Fruit fly (Drosophila melanogaster): ENCODE measurements around the gene CG16952.

CG16952 gene

DNA sequence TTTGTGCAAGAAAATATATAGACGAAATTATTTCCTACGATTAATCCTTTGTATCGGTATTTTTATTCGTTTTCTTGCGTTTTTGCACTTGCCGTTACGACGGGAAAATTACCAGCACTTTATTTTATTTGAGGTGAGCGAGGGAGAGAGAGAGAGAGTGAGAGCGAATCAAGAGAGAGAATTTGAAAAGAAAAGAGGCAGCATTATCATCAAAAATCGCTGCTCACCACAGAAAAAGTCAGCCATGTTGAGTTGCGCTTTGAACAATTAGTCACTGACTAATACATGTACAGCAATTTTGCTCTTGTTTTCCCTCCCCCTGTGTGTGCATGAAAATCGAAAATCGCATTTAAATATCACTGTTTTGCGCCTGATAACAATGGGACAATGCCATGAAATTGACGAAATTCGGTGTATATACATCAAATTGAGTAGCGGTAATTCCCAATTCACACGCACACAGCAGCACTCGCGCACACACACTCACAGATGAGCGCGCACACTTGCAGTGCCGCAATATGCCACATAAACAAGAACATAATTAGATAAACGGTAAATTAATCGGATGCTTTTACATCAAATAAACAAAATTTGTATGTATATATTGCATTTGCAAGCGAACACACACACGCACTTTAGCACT lies 35.3 kb upstream of the CG16952 start (continued):
- no peak for TF ChIP-seq rgr (GFP tag; optimal IDR thresholded peaks at IDR 0.05)
- no peak for TF ChIP-seq br (GFP tag; optimal IDR thresholded peaks at IDR 0.05)
- no peak for TF ChIP-seq Mio (GFP tag; optimal IDR thresholded peaks at IDR 0.05)
- TF ChIP-seq psq (GFP tag; optimal IDR thresholded peaks at IDR 0.05), result no peak
- TF ChIP-seq pan (optimal IDR thresholded peaks at IDR 0.05), result no peak
- TF ChIP-seq usp (GFP tag; optimal IDR thresholded peaks at IDR 0.05), result no peak
- TF ChIP-seq fru (GFP tag; optimal IDR thresholded peaks at IDR 0.05), result no peak
- TF ChIP-seq Sp1 (GFP tag; optimal IDR thresholded peaks at IDR 0.05), result no peak

DNA sequence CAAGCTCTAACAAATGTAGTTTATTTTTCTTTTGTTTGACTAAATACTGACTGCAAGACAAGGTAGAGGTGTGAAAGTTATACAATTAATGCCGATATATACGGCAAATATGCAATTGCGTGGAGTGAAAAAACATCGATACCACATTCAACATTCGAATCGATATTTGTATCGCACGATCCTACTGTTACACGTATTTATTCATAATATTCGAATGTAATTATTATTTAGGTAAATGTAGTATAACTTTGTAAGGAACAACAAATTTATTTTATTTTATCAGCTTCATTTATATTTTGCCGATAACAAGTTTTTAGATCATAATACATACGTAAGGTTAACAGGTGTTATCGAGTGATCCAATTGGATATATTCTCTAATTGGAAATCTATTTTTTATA lies 34.6 kb upstream of the CG16952 start, which contains the start of gene Chc:
TSS of gene Chc (minus strand) at position 98 of the 400 bp plus-strand sequence.
- TF ChIP-seq OdsH (GFP tag; optimal IDR thresholded peaks at IDR 0.05), result no peak
- no peak for TF ChIP-seq Sp1 (GFP tag; optimal IDR thresholded peaks at IDR 0.05)
- no peak for TF ChIP-seq dmrt93B (GFP tag; optimal IDR thresholded peaks at IDR 0.05)
- peak; percentile 9 for TF ChIP-seq h (GFP tag; optimal IDR thresholded peaks at IDR 0.05)
- peak; percentile 20 for TF ChIP-seq jim (GFP tag; optimal IDR thresholded peaks at IDR 0.05)
- TF ChIP-seq Rel (GFP tag; optimal IDR thresholded peaks at IDR 0.05), result no peak
- no peak for TF ChIP-seq Rel (tag; optimal IDR thresholded peaks at IDR 0.05)
- peak; percentile 55 for TF ChIP-seq Hnf4 (GFP tag; optimal IDR thresholded peaks at IDR 0.05)
- no peak for TF ChIP-seq sv (GFP tag; optimal IDR thresholded peaks at IDR 0.05)
- no peak for TF ChIP-seq ey (GFP tag; optimal IDR thresholded peaks at IDR 0.05)
- no peak for TF ChIP-seq Dif (GFP tag; optimal IDR thresholded peaks at IDR 0.05; ENCODE audit: partially characterized antibody)
- TF ChIP-seq foxo (GFP tag; optimal IDR thresholded peaks at IDR 0.05), result peak in 1 of 2 experiments; percentile 16
- no peak for TF ChIP-seq Mio (GFP tag; optimal IDR thresholded peaks at IDR 0.05)
- TF ChIP-seq woc (GFP tag; optimal IDR thresholded peaks at IDR 0.05), result peak; percentile 49
- TF ChIP-seq br (GFP tag; optimal IDR thresholded peaks at IDR 0.05), result no peak
- no peak for TF ChIP-seq Hr78 (GFP tag; optimal IDR thresholded peaks at IDR 0.05)
- TF ChIP-seq brk (GFP tag; optimal IDR thresholded peaks at IDR 0.05), result peak; percentile 50
- TF ChIP-seq Abd-B (GFP tag; optimal IDR thresholded peaks at IDR 0.05), result no peak
- TF ChIP-seq sage (GFP tag; optimal IDR thresholded peaks at IDR 0.05), result no peak
- peak; percentile 72 for TF ChIP-seq tai (GFP tag; optimal IDR thresholded peaks at IDR 0.05)
- no peak for TF ChIP-seq lola (GFP tag; optimal IDR thresholded peaks at IDR 0.05)
- TF ChIP-seq N (GFP tag; optimal IDR thresholded peaks at IDR 0.05), result no peak
- TF ChIP-seq pan (optimal IDR thresholded peaks at IDR 0.05), result no peak
- no peak for TF ChIP-seq fru (GFP tag; optimal IDR thresholded peaks at IDR 0.05)
- peak; percentile 21 for TF ChIP-seq Hr83 (GFP tag; optimal IDR thresholded peaks at IDR 0.05; ENCODE audit: poor library complexity, severe bottlenecking)
- no peak for TF ChIP-seq Vsx2 (GFP tag; optimal IDR thresholded peaks at IDR 0.05; ENCODE audit: partially characterized antibody)
- no peak for TF ChIP-seq dsf (GFP tag; optimal IDR thresholded peaks at IDR 0.05; ENCODE audit: borderline replicate concordance)
- TF ChIP-seq CrebA (GFP tag; optimal IDR thresholded peaks at IDR 0.05; ENCODE audit: borderline replicate concordance), result no peak
- TF ChIP-seq Myc (optimal IDR thresholded peaks at IDR 0.05), result no peak
- TF ChIP-seq GATAd (GFP tag; optimal IDR thresholded peaks at IDR 0.05), result no peak
- TF ChIP-seq psq (GFP tag; optimal IDR thresholded peaks at IDR 0.05), result no peak
- peak; percentile 36 for TF ChIP-seq rgr (GFP tag; optimal IDR thresholded peaks at IDR 0.05)

DNA sequence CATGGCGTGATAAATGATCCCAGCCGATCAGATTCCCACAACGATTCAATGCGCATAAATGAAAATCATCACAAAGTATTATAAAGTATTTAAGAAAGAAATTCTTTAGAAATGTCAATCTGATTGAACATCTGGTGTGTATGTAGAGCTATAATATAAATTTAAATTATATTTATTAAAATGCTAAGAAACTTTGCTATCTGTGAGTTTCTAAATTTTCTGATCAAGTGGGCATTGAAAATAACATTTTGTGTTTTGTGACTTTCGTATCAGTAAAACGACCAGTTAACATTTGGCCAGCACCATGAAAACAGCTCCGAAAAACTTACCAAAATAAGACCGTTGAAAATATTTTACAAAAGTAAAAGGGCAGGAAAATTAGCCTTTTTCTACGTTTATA lies 32.5 kb upstream of the CG16952 start, which contains the start of gene CG8565:
TSS of gene CG8565 (plus strand) at position 301 of the 400 bp plus-strand sequence.
- TF ChIP-seq Dif (GFP tag; optimal IDR thresholded peaks at IDR 0.05; ENCODE audit: partially characterized antibody) (no peak), dmrt93B (GFP tag; optimal IDR thresholded peaks at IDR 0.05) (no peak), dl (GFP tag; optimal IDR thresholded peaks at IDR 0.05; ENCODE audit: insufficient read depth in 1 of 2, partially characterized antibody in 2 of 2) (no peak), Hr83 (GFP tag; optimal IDR thresholded peaks at IDR 0.05; ENCODE audit: poor library complexity, severe bottlenecking) (no peak), Rel (GFP tag; optimal IDR thresholded peaks at IDR 0.05) (no peak), Rel (tag; optimal IDR thresholded peaks at IDR 0.05) (no peak), psq (GFP tag; optimal IDR thresholded peaks at IDR 0.05) (no peak), br (GFP tag; optimal IDR thresholded peaks at IDR 0.05) (no peak), Vsx2 (GFP tag; optimal IDR thresholded peaks at IDR 0.05; ENCODE audit: partially characterized antibody) (no peak), pan (optimal IDR thresholded peaks at IDR 0.05) (no peak), fru (GFP tag; optimal IDR thresholded peaks at IDR 0.05) (no peak), Jra (GFP tag; optimal IDR thresholded peaks at IDR 0.05) (no peak), h (GFP tag; optimal IDR thresholded peaks at IDR 0.05) (no peak), Mio (GFP tag; optimal IDR thresholded peaks at IDR 0.05) (no peak), dsf (GFP tag; optimal IDR thresholded peaks at IDR 0.05; ENCODE audit: borderline replicate concordance) (no peak)
